Worm (Caenorhabditis elegans) whole organism, L4 larva: ENCODE measurements around the gene Y39F10A.1.

Experiments used
- F10B5.3 ChIP-seq: sonication (generic microtip); optimal IDR thresholded peaks from 2 replicates; lab custom pipeline; 2016; ENCODE audit warnings: mild to moderate bottlenecking, missing genetic modification characterization, missing compliant biosample characterization
- F37D6.2 ChIP-seq: sonication (generic microtip); optimal IDR thresholded peaks from 2 replicates; lab custom pipeline; 2016; ENCODE audit warnings: mild to moderate bottlenecking, missing genetic modification characterization, missing compliant biosample characterization
- T26A8.4 ChIP-seq: fragments of 200-800 bp; sonication (Bioruptor generic); IDR thresholded peaks from 2 replicates; pipeline ENCODE4 v1.3.6; 2022; ENCODE audit warnings: missing genetic modification characterization, missing compliant biosample characterization
- Y105C5A.15 ChIP-seq: fragments of 200-800 bp; sonication (Bioruptor generic); IDR thresholded peaks from 2 replicates; pipeline ENCODE4 v1.3.6; 2022; ENCODE audit warnings: missing genetic modification characterization, missing compliant biosample characterization
- aha-1 ChIP-seq: fragments of 150-350 bp; peaks from one replicate; lab custom pipeline; 2014; ENCODE audit warnings: missing biosample characterization, missing genetic modification characterization
- attf-4 ChIP-seq: sonication (generic microtip); optimal IDR thresholded peaks from 3 replicates; lab custom pipeline; 2017; ENCODE audit warnings: missing biosample characterization, missing genetic modification characterization
- ceh-20 ChIP-seq: fragments of 200-800 bp; sonication (Bioruptor generic); IDR thresholded peaks from 2 replicates; pipeline ENCODE4 v1.3.6; 2022; ENCODE audit warnings: missing genetic modification reagents, missing genetic modification characterization, missing compliant biosample characterization
- ceh-32 ChIP-seq: sonication (generic microtip); optimal IDR thresholded peaks from 2 replicates; lab custom pipeline; 2016; ENCODE audit warnings: mild to moderate bottlenecking, missing genetic modification characterization, missing compliant biosample characterization; ENCODE audit not compliant: poor library complexity
- ceh-62 ChIP-seq: sonication (generic microtip); optimal IDR thresholded peaks from 2 replicates; lab custom pipeline; 2017; ENCODE audit warnings: missing biosample characterization, missing genetic modification characterization
- ctbp-1 ChIP-seq: fragments of 200-800 bp; sonication (Bioruptor generic); IDR thresholded peaks from 2 replicates; pipeline ENCODE4 v1.3.6; 2022; ENCODE audit warnings: missing genetic modification reagents, missing genetic modification characterization, missing compliant biosample characterization
- daf-12 ChIP-seq: fragments of 150-350 bp; optimal IDR thresholded peaks from 2 replicates; lab custom pipeline; 2014; ENCODE audit warnings: missing biosample characterization, missing genetic modification reagents, missing genetic modification characterization
- daf-16 ChIP-seq, 3 experiments: sonication (generic microtip); optimal IDR thresholded peaks; 2 replicates each; lab custom pipeline; 2016 to 2017; ENCODE audit warnings: missing genetic modification characterization in 3 of 3, missing genetic modification reagents in 3 of 3, mild to moderate bottlenecking in 2 of 3, missing compliant biosample characterization in 2 of 3, missing biosample characterization in 1 of 3, moderate library complexity in 1 of 3
- dmd-6 ChIP-seq: fragments of 200-800 bp; sonication (Bioruptor generic); IDR thresholded peaks from 2 replicates; pipeline ENCODE4 v1.3.6; 2022; ENCODE audit warnings: missing genetic modification reagents, missing genetic modification characterization, missing compliant biosample characterization
- dmd-9 ChIP-seq: fragments of 200-800 bp; sonication (Bioruptor generic); IDR thresholded peaks from 2 replicates; pipeline ENCODE4 v1.3.6; 2022; ENCODE audit warnings: missing genetic modification reagents, missing genetic modification characterization, missing compliant biosample characterization
- duxl-1 ChIP-seq: sonication (generic microtip); optimal IDR thresholded peaks from 2 replicates; lab custom pipeline; 2016; ENCODE audit warnings: mild to moderate bottlenecking, missing genetic modification characterization, moderate library complexity, missing compliant biosample characterization; ENCODE audit not compliant: poor library complexity
- dve-1 ChIP-seq: sonication (generic microtip); optimal IDR thresholded peaks from 2 replicates; lab custom pipeline; 2017; ENCODE audit warnings: antibody characterized with exemption, mild to moderate bottlenecking, missing genetic modification characterization, missing compliant biosample characterization; ENCODE audit not compliant: insufficient read depth
- egl-27 ChIP-seq: sonication (generic microtip); optimal IDR thresholded peaks from 3 replicates; lab custom pipeline; 2017; ENCODE audit warnings: missing biosample characterization, missing genetic modification reagents, missing genetic modification characterization
- egl-43 ChIP-seq: fragments of 200-800 bp; sonication (Bioruptor generic); IDR thresholded peaks from 2 replicates; pipeline ENCODE4 v1.3.6; 2022; ENCODE audit warnings: missing genetic modification reagents, missing genetic modification characterization, missing compliant biosample characterization
- fkh-10 ChIP-seq: fragments of 150-350 bp; optimal IDR thresholded peaks from 2 replicates; lab custom pipeline; 2014; ENCODE audit warnings: missing biosample characterization, missing genetic modification reagents, missing genetic modification characterization
- gei-8 ChIP-seq: fragments of 200-800 bp; sonication (Bioruptor generic); optimal IDR thresholded peaks from 2 replicates; lab custom pipeline; 2018; ENCODE audit warnings: mild to moderate bottlenecking, missing genetic modification characterization, missing compliant biosample characterization
- hlh-11 ChIP-seq: fragments of 200-800 bp; sonication (Bioruptor generic); optimal IDR thresholded peaks from 2 replicates; lab custom pipeline; 2018; ENCODE audit warnings: mild to moderate bottlenecking, missing genetic modification characterization, missing compliant biosample characterization
- hlh-30 ChIP-seq: sonication (generic microtip); optimal IDR thresholded peaks from 2 replicates; lab custom pipeline; 2017; ENCODE audit warnings: antibody characterized with exemption, mild to moderate bottlenecking, missing genetic modification characterization, missing compliant biosample characterization; ENCODE audit not compliant: insufficient read depth
- hmg-1.1 ChIP-seq: fragments of 200-800 bp; sonication (Bioruptor generic); IDR thresholded peaks from 2 replicates; pipeline ENCODE4 v1.3.6; 2022; ENCODE audit warnings: missing genetic modification reagents, missing genetic modification characterization, missing compliant biosample characterization
- lsy-2 ChIP-seq, 2 experiments: fragments of 150-350 bp in 1 of 2; sonication (generic microtip) in 1 of 2; optimal IDR thresholded peaks; 2 replicates each; lab custom pipeline; 2014 to 2017; ENCODE audit warnings: missing biosample characterization in 2 of 2, missing genetic modification characterization in 2 of 2
- madf-5 ChIP-seq, 2 experiments: fragments of 200-800 bp; sonication (Bioruptor generic); IDR thresholded peaks; 2 replicates each; pipeline ENCODE4 v1.3.6; 2022; ENCODE audit warnings: missing compliant biosample characterization in 2 of 2, missing genetic modification characterization in 2 of 2
- mdl-1 ChIP-seq, 2 experiments: fragments of 150-350 bp in 1 of 2; sonication (generic microtip) in 1 of 2; optimal IDR thresholded peaks; 2 replicates each; lab custom pipeline; 2014 to 2017; ENCODE audit warnings: missing biosample characterization in 2 of 2, missing genetic modification characterization in 2 of 2
- mep-1 ChIP-seq: fragments of 150-350 bp; sonication (generic microtip); optimal IDR thresholded peaks from 3 replicates; lab custom pipeline; 2014; ENCODE audit warnings: missing biosample characterization, missing genetic modification characterization
- nhr-11 ChIP-seq: fragments of 150-350 bp; optimal IDR thresholded peaks from 2 replicates; lab custom pipeline; 2014; ENCODE audit warnings: missing biosample characterization, missing genetic modification characterization
- php-3 ChIP-seq: fragments of 200-800 bp; sonication (Bioruptor generic); IDR thresholded peaks from 2 replicates; pipeline ENCODE4 v1.3.6; 2022; ENCODE audit warnings: missing genetic modification reagents, missing genetic modification characterization, missing compliant biosample characterization
- pqm-1 ChIP-seq: sonication (generic microtip); optimal IDR thresholded peaks from 2 replicates; lab custom pipeline; 2017; ENCODE audit warnings: missing biosample characterization, missing genetic modification characterization
- rbr-2 ChIP-seq: sonication (generic microtip); optimal IDR thresholded peaks from 2 replicates; lab custom pipeline; 2016; ENCODE audit warnings: missing genotype, missing genetic modification characterization, missing compliant biosample characterization
- set-16 ChIP-seq: fragments of 200-800 bp; sonication (Bioruptor generic); IDR thresholded peaks from 2 replicates; pipeline ENCODE4 v1.3.6; 2022; ENCODE audit warnings: missing genetic modification reagents, missing genetic modification characterization, missing compliant biosample characterization
- snpc-1.2 ChIP-seq: fragments of 200-800 bp; sonication (Bioruptor generic); IDR thresholded peaks from 2 replicates; pipeline ENCODE4 v1.3.6; 2022; ENCODE audit warnings: missing genetic modification reagents, missing genetic modification characterization, missing compliant biosample characterization
- tra-1 ChIP-seq: fragments of 200-800 bp; sonication (Bioruptor generic); IDR thresholded peaks from 2 replicates; pipeline ENCODE4 v1.3.6; 2022; ENCODE audit warnings: missing genetic modification reagents, missing genetic modification characterization, missing compliant biosample characterization
- unc-130 ChIP-seq: sonication (generic microtip); optimal IDR thresholded peaks from 2 replicates; lab custom pipeline; 2016; ENCODE audit warnings: missing genetic modification reagents, missing genetic modification characterization, missing compliant biosample characterization
- unc-39 ChIP-seq: sonication (generic microtip); optimal IDR thresholded peaks from 2 replicates; lab custom pipeline; 2017; ENCODE audit warnings: missing biosample characterization, missing genetic modification characterization
- unc-62 ChIP-seq, 3 experiments: fragments of 150-350 bp in 1 of 3; sonication (generic microtip); optimal IDR thresholded peaks in 2 of 3; peaks in 1 of 3; 1 replicate in 1 of 3; 2 replicates in 2 of 3; lab custom pipeline; 2014 to 2017; ENCODE audit warnings: missing biosample characterization in 3 of 3, missing genetic modification characterization in 3 of 3, missing genetic modification reagents in 3 of 3, missing genotype in 1 of 3
- vab-7 ChIP-seq: fragments of 200-800 bp; sonication (Bioruptor generic); IDR thresholded peaks from 2 replicates; pipeline ENCODE4 v1.3.6; 2022; ENCODE audit warnings: missing genetic modification reagents, missing genetic modification characterization, missing compliant biosample characterization
- ztf-11 ChIP-seq: fragments of 150-350 bp; optimal IDR thresholded peaks from 2 replicates; lab custom pipeline; 2014; ENCODE audit warnings: missing biosample characterization, missing genetic modification characterization
- ztf-7 ChIP-seq: fragments of 150-350 bp; optimal IDR thresholded peaks from 2 replicates; lab custom pipeline; 2014; ENCODE audit warnings: missing biosample characterization, missing genetic modification characterization

Y39F10A.1 gene

DNA sequence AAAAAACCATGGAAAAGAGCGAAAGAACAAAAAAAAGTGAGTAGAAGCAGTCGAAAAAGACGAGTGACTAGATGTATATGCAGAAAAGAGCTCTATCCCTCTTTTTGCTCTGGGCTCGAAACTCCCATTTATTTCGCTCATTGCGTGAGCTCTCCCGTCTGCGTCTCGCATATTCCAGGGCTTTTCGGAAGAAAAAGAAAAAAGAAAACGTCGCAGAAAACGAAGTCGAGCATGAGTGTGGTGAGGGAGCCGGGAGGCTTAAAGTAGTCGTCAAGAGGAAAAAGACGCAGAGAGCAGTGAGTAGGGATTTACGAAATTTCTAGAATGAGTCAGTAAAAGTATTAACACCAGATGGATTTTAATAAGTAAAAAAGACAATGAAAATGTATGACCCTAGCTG, 15.3 kb upstream of the Y39F10A.1 start:
- TF ChIP-seq ztf-11 (tag; lab: Kevin White, UChicago) (no peak), snpc-1.2 (GFP tag; lab: Robert Waterston, UW) (no peak), hmg-1.1 (GFP tag; lab: Robert Waterston, UW) (peak; percentile 64), tra-1 (GFP tag; lab: Robert Waterston, UW) (0 out of 2 replicates have a peak, but pooled peaks have one; percentile 26), duxl-1 (tag; lab: Kevin White, UChicago) (no peak), unc-62 (GFP tag; optimal IDR thresholded peaks at IDR 0.05 in 1 of 2; lab: Kevin White, UChicago) (peak in 1 of 2 experiments; percentile 73), unc-62 (tag; optimal IDR thresholded peaks at IDR 0.05; lab: Kevin White, UChicago) (no peak), egl-27 (tag; lab: Kevin White, UChicago) (no peak), ceh-62 (tag; lab: Kevin White, UChicago) (no peak), hlh-30 (peak; percentile 18), aha-1 (tag; lab: Kevin White, UChicago) (peak; percentile 94), mep-1 (tag; lab: Kevin White, UChicago) (peak; percentile 51), egl-43 (GFP tag; lab: Robert Waterston, UW) (no peak), T26A8.4 (GFP tag; lab: Robert Waterston, UW) (no peak), F10B5.3 (tag; lab: Kevin White, UChicago) (no peak), dmd-9 (0 out of 2 replicates have a peak, but pooled peaks have one; percentile 32), daf-12 (no peak), gei-8 (no peak), madf-5 (GFP tag; IDR thresholded peaks at IDR 0.05; lab: Robert Waterston, UW) (no peak), unc-130 (GFP tag; lab: Kevin White, UChicago) (no peak), unc-39 (no peak), vab-7 (no peak), lsy-2 (tag; optimal IDR thresholded peaks at IDR 0.05; lab: Kevin White, UChicago) (peak; percentile 42 to 45), rbr-2 (peak; percentile 57), ceh-20 (0 out of 2 replicates have a peak, but pooled peaks have one; percentile 48), ctbp-1 (GFP tag; lab: Robert Waterston, UW) (peak; percentile 56; the same call in 1 of the 2 replicates), F37D6.2 (tag; lab: Kevin White, UChicago) (peak; percentile 43), fkh-10 (peak; percentile 67), nhr-11 (peak; percentile 30)

DNA sequence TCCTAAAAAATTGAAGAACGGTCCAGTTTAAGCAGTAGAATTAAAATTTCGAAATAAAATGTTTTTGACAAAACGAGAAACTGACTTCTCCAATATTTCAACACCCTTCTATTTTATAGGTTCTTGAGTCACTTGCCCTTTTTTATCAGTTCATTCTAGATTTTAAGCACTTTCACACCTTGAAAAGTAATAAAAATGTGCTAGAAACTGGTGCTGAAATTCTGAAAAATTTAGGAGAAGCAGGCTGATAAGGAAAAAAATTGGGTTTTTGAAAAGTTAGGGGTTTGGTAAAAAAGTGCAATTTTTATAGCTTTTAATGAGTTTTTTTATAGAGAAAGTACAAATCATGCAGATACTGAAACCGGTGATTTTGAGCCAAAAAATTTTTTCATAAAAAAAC, 14.9 kb upstream of the Y39F10A.1 start:
- peak; percentile 76 for TF ChIP-seq php-3 (GFP tag; lab: Robert Waterston, UW)
- TF ChIP-seq pqm-1 (tag; lab: Kevin White, UChicago): peak; percentile 52
- no peak for TF ChIP-seq set-16

DNA sequence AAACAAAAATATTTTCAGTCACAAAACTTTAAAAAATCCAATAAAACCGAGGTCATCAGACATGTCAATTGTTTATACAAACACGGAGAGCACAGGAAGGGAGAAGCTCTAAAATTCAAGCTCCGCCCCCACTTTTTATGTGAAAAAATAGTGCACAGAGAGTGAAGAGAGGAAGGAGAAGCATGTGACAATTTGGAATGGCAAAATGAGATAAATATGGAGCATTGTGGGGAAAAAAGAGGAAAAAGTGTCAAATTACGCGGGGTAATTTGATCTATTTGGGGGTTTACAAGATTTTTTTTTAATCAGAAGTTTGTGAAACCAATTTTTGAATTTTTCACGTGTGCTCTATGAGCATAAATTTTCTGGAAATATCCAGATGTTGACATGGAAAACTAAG, 12.2 kb upstream of the Y39F10A.1 start:
- TF ChIP-seq hlh-30 (peak; percentile 50), egl-27 (tag; lab: Kevin White, UChicago) (no peak), ztf-7 (tag; lab: Kevin White, UChicago) (no peak), ceh-32 (tag; lab: Kevin White, UChicago) (no peak), duxl-1 (tag; lab: Kevin White, UChicago) (no peak), php-3 (GFP tag; lab: Robert Waterston, UW) (peak; percentile 72), lsy-2 (tag; optimal IDR thresholded peaks at IDR 0.05; lab: Kevin White, UChicago) (peak in 1 of 2 experiments; percentile 40), attf-4 (tag; lab: Kevin White, UChicago) (no peak), mdl-1 (tag; optimal IDR thresholded peaks at IDR 0.05; lab: Kevin White, UChicago) (peak in 1 of 2 experiments; percentile 21), mep-1 (tag; lab: Kevin White, UChicago) (peak; percentile 9), ctbp-1 (GFP tag; lab: Robert Waterston, UW) (0 out of 2 replicates have a peak, but pooled peaks have one; percentile 53), dmd-6 (GFP tag; lab: Robert Waterston, UW) (peak; percentile 29; the same call in 1 of the 2 replicates), daf-16 (GFP tag; optimal IDR thresholded peaks at IDR 0.05; lab: Kevin White, UChicago) (no peak), daf-16 (tag; optimal IDR thresholded peaks at IDR 0.05; lab: Kevin White, UChicago) (peak; percentile 57), aha-1 (tag; lab: Kevin White, UChicago) (peak; percentile 31), ceh-20 (no peak), dve-1 (tag; lab: Kevin White, UChicago) (peak; percentile 44), hlh-11 (tag; lab: Kevin White, UChicago) (peak; percentile 37), Y105C5A.15 (GFP tag; lab: Robert Waterston, UW) (no peak)
